Worm (Caenorhabditis elegans): ENCODE data around the gene pfd-5.
A peak's percentile ranks its signal among the peaks of the same experiment; 100 is the strongest.

The pfd-5 gene

ce11 chrIII:7153747-7154238, 44.9 kb downstream of the pfd-5 start, which contains the start of gene ogt-1 (continued):
- TF ChIP-seq mxl-3 (GFP tag; optimal IDR thresholded peaks at IDR 0.05): no peak
- TF ChIP-seq lsy-2 (tag; optimal IDR thresholded peaks at IDR 0.05): peak; percentile 75 to 92
- no peak for TF ChIP-seq fkh-10 (GFP tag; optimal IDR thresholded peaks at IDR 0.05)
- TF ChIP-seq aha-1 (tag): peak; percentile 72
- peak; percentile 87 to 88 for TF ChIP-seq mdl-1 (tag; optimal IDR thresholded peaks at IDR 0.05)
- TF ChIP-seq lim-7 (GFP tag; IDR thresholded peaks at IDR 0.05): no peak
- no peak for TF ChIP-seq ZK546.5 (tag; optimal IDR thresholded peaks at IDR 0.05)
- peak; percentile 89 for TF ChIP-seq dve-1 (tag; optimal IDR thresholded peaks at IDR 0.05; ENCODE audit: insufficient read depth)
- no peak for TF ChIP-seq gei-8 (GFP tag; optimal IDR thresholded peaks at IDR 0.05)
- TF ChIP-seq lin-38 (GFP tag; IDR thresholded peaks at IDR 0.05): peak; percentile 64
- TF ChIP-seq set-16 (GFP tag; IDR thresholded peaks at IDR 0.05): no peak
- TF ChIP-seq egl-27 (tag; optimal IDR thresholded peaks at IDR 0.05): no peak
- no peak for TF ChIP-seq skn-1 (tag; optimal IDR thresholded peaks at IDR 0.05)
- no peak for TF ChIP-seq mdt-29 (GFP tag; IDR thresholded peaks at IDR 0.05)
- TF ChIP-seq dpl-1 (GFP tag; optimal IDR thresholded peaks at IDR 0.05): peak; percentile 61
- no peak for TF ChIP-seq sdz-12 (GFP tag; optimal IDR thresholded peaks at IDR 0.05)
- TF ChIP-seq lin-1 (GFP tag; IDR thresholded peaks at IDR 0.05): peak; percentile 31; the same call in 1 of the 2 replicates
- TF ChIP-seq F49E8.2 (tag; optimal IDR thresholded peaks at IDR 0.05; ENCODE audit: borderline replicate concordance): no peak
- TF ChIP-seq hif-1 (tag; optimal IDR thresholded peaks at IDR 0.05): peak in 1 of 2 experiments; percentile 65
- TF ChIP-seq zfp-2 (tag; optimal IDR thresholded peaks at IDR 0.05): no peak
- peak; percentile 40 for TF ChIP-seq F37D6.2 (tag; optimal IDR thresholded peaks at IDR 0.05)
- peak; percentile 88 for TF ChIP-seq hlh-30 (tag; optimal IDR thresholded peaks at IDR 0.05; ENCODE audit: insufficient read depth)
- peak; percentile 28 for TF ChIP-seq lin-13 (GFP tag; optimal IDR thresholded peaks at IDR 0.05)
- no peak for TF ChIP-seq egl-43 (GFP tag; IDR thresholded peaks at IDR 0.05)
- no peak for TF ChIP-seq tag-97 (GFP tag; IDR thresholded peaks at IDR 0.05)
- peak; percentile 79 for TF ChIP-seq dmd-6 (GFP tag; IDR thresholded peaks at IDR 0.05)
- no peak for TF ChIP-seq ceh-44 (GFP tag; IDR thresholded peaks at IDR 0.05)
- no peak for TF ChIP-seq ceh-62 (tag; optimal IDR thresholded peaks at IDR 0.05)
- peak; percentile 65 for TF ChIP-seq jun-1 (tag; optimal IDR thresholded peaks at IDR 0.05)
- TF ChIP-seq daf-19 (GFP tag; conservative IDR thresholded peaks at IDR 0.05): 0 out of 2 replicates have a peak, but pooled peaks have one; percentile 34
- peak; percentile 89 for TF ChIP-seq hlh-11 (tag; optimal IDR thresholded peaks at IDR 0.05)
- TF ChIP-seq tra-1 (GFP tag; IDR thresholded peaks at IDR 0.05): peak; percentile 62; the same call in 1 of the 2 replicates
- TF ChIP-seq R02D3.7 (tag; optimal IDR thresholded peaks at IDR 0.05): no peak
- no peak for TF ChIP-seq ZK337.2 (GFP tag; IDR thresholded peaks at IDR 0.05)
- TF ChIP-seq ceh-82 (tag; optimal IDR thresholded peaks at IDR 0.05): no peak

DNA sequence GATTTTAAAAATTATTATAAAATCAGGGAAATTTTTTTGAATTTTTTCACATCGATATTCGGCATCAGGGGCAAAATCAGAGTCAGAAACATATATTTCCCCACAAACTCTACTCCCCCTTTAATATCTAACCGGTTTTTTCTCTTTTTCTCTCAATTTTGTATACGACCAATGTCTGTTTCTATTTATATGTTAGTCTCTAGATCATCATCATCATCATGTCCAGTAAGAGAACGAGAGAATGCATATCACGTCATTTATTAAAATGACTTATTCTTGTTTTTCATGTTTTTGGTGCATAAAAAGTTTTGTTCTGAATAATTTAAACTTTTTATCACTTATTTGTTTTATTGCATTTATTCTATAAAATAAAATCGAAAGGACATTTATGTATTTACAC, 46.1 kb downstream of the pfd-5 start:
- TF ChIP-seq mep-1 (tag; optimal IDR thresholded peaks at IDR 0.05) (peak; percentile 2), T26A8.4 (GFP tag; IDR thresholded peaks at IDR 0.05) (0 out of 2 replicates have a peak, but pooled peaks have one; percentile 7), spr-1 (tag; optimal IDR thresholded peaks at IDR 0.05) (no peak), ceh-82 (tag; optimal IDR thresholded peaks at IDR 0.05) (no peak), ctbp-1 (GFP tag; IDR thresholded peaks at IDR 0.05) (0 out of 2 replicates have a peak, but pooled peaks have one; percentile 37), cey-2 (tag; optimal IDR thresholded peaks at IDR 0.05; ENCODE audit: borderline replicate concordance, insufficient read depth) (no peak), nhr-11 (tag; optimal IDR thresholded peaks at IDR 0.05) (no peak), daf-12 (tag; optimal IDR thresholded peaks at IDR 0.05) (no peak)
